Worm (Caenorhabditis elegans): ENCODE results near the gene dct-11.

DNA sequence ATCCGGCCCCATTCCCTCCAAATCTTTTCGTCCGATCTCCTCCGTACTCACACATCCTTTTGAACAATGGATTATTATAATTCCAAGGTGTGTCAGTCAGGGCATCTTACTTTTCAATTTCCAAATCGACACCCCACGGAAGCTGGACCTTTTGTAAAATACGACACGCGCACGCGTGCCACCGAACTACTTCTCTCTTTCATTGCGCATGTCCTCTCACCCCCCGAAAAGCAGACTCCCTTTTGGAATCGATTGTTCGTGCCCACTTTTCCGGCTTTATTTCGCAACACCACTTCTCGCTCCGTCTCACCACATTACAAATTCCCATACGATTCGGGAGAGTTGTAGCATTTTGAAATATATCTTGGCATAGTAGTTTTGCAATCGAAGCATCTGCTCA lies 7.7 kb upstream of the dct-11 start:
- TF ChIP-seq nhr-28 (tag; optimal IDR thresholded peaks at IDR 0.05) (no peak), pag-3 (tag; optimal IDR thresholded peaks at IDR 0.05; ENCODE audit: borderline replicate concordance, insufficient read depth) (no peak), unc-62 (GFP tag; optimal IDR thresholded peaks at IDR 0.05) (no peak), nhr-12 (tag; optimal IDR thresholded peaks at IDR 0.05) (no peak), elt-3 (tag; optimal IDR thresholded peaks at IDR 0.05) (no peak), nhr-11 (tag; optimal IDR thresholded peaks at IDR 0.05) (no peak), aly-2 (tag; optimal IDR thresholded peaks at IDR 0.05) (no peak), ama-1 (optimal IDR thresholded peaks at IDR 0.05) (no peak), xbp-1 (tag; optimal IDR thresholded peaks at IDR 0.05) (no peak), elt-2 (tag; optimal IDR thresholded peaks at IDR 0.05) (no peak)

All from whole organism, L1 larva.